Worm (Caenorhabditis elegans): Measurements from ENCODE around the gene T15H9.4.

ce11 chrII:9606485-9607036, 5.1 kb upstream of the T15H9.4 start:
- TF ChIP-seq lin-13 (GFP tag; optimal IDR thresholded peaks at IDR 0.05), result no peak
- TF ChIP-seq fkh-10 (GFP tag; optimal IDR thresholded peaks at IDR 0.05), result no peak
- TF ChIP-seq F16B12.6 (tag; optimal IDR thresholded peaks at IDR 0.05), result no peak
- no peak for TF ChIP-seq nhr-11 (tag; optimal IDR thresholded peaks at IDR 0.05)
- TF ChIP-seq nhr-77 (tag; optimal IDR thresholded peaks at IDR 0.05), result no peak
- TF ChIP-seq nhr-20 (tag; optimal IDR thresholded peaks at IDR 0.05), result no peak
- TF ChIP-seq ceh-88 (GFP tag; IDR thresholded peaks at IDR 0.05), result no peak
- TF ChIP-seq unc-30 (tag; optimal IDR thresholded peaks at IDR 0.05), result no peak
- TF ChIP-seq ceh-90 (tag; optimal IDR thresholded peaks at IDR 0.05), result no peak
